Worm (Caenorhabditis elegans) whole organism, L2 larva: ENCODE data around the gene F40D4.13.

Source experiments
- ceh-82 ChIP-seq: fragments of 150-350 bp; optimal IDR thresholded peaks from 2 replicates; lab custom pipeline; 2014; ENCODE audit warnings: missing biosample characterization, missing genetic modification characterization
- elt-1 ChIP-seq: fragments of 150-350 bp; optimal IDR thresholded peaks from 2 replicates; lab custom pipeline; 2014; ENCODE audit warnings: missing biosample characterization, missing genetic modification characterization
- elt-3 ChIP-seq: sonication (generic microtip); optimal IDR thresholded peaks from 2 replicates; lab custom pipeline; 2017; ENCODE audit warnings: missing biosample characterization, missing genetic modification characterization
- fos-1 ChIP-seq: fragments of 150-350 bp; optimal IDR thresholded peaks from 2 replicates; lab custom pipeline; 2014; ENCODE audit warnings: missing biosample characterization, missing genetic modification characterization
- lin-11 ChIP-seq: fragments of 150-350 bp; sonication (generic microtip); optimal IDR thresholded peaks from 2 replicates; lab custom pipeline; 2014; ENCODE audit warnings: missing biosample characterization, missing genetic modification characterization, inconsistent platforms, mixed read lengths
- lin-13 ChIP-seq: fragments of 150-350 bp; optimal IDR thresholded peaks from 2 replicates; lab custom pipeline; 2014; ENCODE audit warnings: missing biosample characterization, missing genetic modification reagents, missing genetic modification characterization
- nhr-10 ChIP-seq: sonication (generic microtip); optimal IDR thresholded peaks from 2 replicates; lab custom pipeline; 2017; ENCODE audit warnings: missing biosample characterization, missing genetic modification characterization
- skn-1 ChIP-seq: sonication (generic microtip); optimal IDR thresholded peaks from 2 replicates; lab custom pipeline; 2017; ENCODE audit warnings: missing biosample characterization, missing genetic modification characterization
- unc-62 ChIP-seq: fragments of 150-350 bp; optimal IDR thresholded peaks from 2 replicates; lab custom pipeline; 2014; ENCODE audit warnings: missing biosample characterization, missing genetic modification reagents, missing genetic modification characterization
- zag-1 ChIP-seq: fragments of 150-350 bp; optimal IDR thresholded peaks from 2 replicates; lab custom pipeline; 2014; ENCODE audit warnings: missing biosample characterization, missing genetic modification characterization
- ztf-11 ChIP-seq: sonication (generic microtip); optimal IDR thresholded peaks from 2 replicates; lab custom pipeline; 2017; ENCODE audit warnings: missing biosample characterization, missing genetic modification characterization

- TF ChIP-seq nhr-10 (tag; lab: Kevin White, UChicago) (no peak), zag-1 (no peak), lin-11 (tag; lab: Kevin White, UChicago) (no peak), ztf-11 (no peak), elt-3 (tag; lab: Kevin White, UChicago) (no peak), fos-1 (tag; lab: Kevin White, UChicago) (no peak), skn-1 (tag; lab: Kevin White, UChicago) (no peak), unc-62 (GFP tag; lab: Kevin White, UChicago) (no peak), ceh-82 (tag; lab: Kevin White, UChicago) (no peak), lin-13 (GFP tag; lab: Kevin White, UChicago) (no peak), elt-1 (tag; lab: Kevin White, UChicago) (no peak)
These were observed 21.4 kb upstream of the F40D4.13 start, which contains the start of gene srh-174 for ce11 chrV:17178457-17178856.
